Fruit fly (Drosophila melanogaster): ENCODE data around the gene mtSSB.
A peak's percentile ranks its signal among the peaks of the same experiment; 100 is the strongest.

The mtSSB gene

DNA sequence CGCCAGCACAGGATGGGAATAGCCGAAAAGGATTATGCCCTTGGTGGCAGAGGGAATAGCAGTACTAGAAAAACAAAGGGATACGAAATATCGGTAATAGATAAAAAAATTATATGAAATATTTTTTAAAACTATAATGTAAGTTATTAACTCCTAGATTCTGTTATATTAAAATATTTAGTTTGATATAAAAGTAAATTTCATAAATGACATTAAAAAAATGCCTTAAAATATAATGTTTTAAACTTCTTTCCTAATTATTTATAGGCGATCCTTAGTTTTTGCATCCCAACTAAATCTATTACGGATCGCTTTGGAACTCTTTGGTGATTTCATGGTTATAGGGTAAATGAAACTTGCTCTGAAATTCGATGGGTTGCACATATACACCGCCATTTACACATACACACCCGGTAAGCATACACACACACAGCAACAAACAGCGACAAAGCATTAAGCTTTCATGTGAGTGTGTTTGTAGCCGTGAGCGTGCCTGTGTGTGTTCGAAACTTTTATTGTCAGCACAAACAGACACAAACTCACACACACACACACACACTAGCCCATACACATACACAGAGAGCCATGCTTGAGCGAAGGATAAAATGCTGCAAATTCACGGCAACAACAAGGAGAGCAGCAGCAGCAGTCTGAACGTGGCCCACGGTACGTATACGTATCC lies 8.9 kb upstream of the mtSSB start (continued):
- no peak for TF ChIP-seq al (GFP tag; IDR thresholded peaks at IDR 0.05)
- no peak for TF ChIP-seq CG10462 (GFP tag; optimal IDR thresholded peaks at IDR 0.05)
- TF ChIP-seq CG2678 (tag; optimal IDR thresholded peaks at IDR 0.05), result peak; percentile 74
- TF ChIP-seq CG17912 (GFP tag; optimal IDR thresholded peaks at IDR 0.05), result no peak
- no peak for TF ChIP-seq gcm (GFP tag; optimal IDR thresholded peaks at IDR 0.05)
- TF ChIP-seq gcm2 (GFP tag; optimal IDR thresholded peaks at IDR 0.05), result no peak
- peak; percentile 4 for TF ChIP-seq CG8388 (GFP tag; optimal IDR thresholded peaks at IDR 0.05)
- no peak for TF ChIP-seq CG4282 (GFP tag; optimal IDR thresholded peaks at IDR 0.05)
- TF ChIP-seq CG16813 (GFP tag; IDR thresholded peaks at IDR 0.05; ENCODE audit: partially characterized antibody), result no peak
- TF ChIP-seq CG13424 (tag; optimal IDR thresholded peaks at IDR 0.05), result peak; percentile 28
- no peak for TF ChIP-seq tin (GFP tag; optimal IDR thresholded peaks at IDR 0.05)
- TF ChIP-seq Hand (GFP tag; optimal IDR thresholded peaks at IDR 0.05), result peak; percentile 32
- TF ChIP-seq Xrp1 (GFP tag; IDR thresholded peaks at IDR 0.05), result no peak
- TF ChIP-seq CG9876 (GFP tag; optimal IDR thresholded peaks at IDR 0.05), result no peak
- TF ChIP-seq Spps (tag; optimal IDR thresholded peaks at IDR 0.05), result no peak
- no peak for TF ChIP-seq Six4 (GFP tag; optimal IDR thresholded peaks at IDR 0.05)
- no peak for TF ChIP-seq maf-S (GFP tag; optimal IDR thresholded peaks at IDR 0.05)
- no peak for TF ChIP-seq Oaz (GFP tag; IDR thresholded peaks at IDR 0.05)
- TF ChIP-seq CG12155 (GFP tag; optimal IDR thresholded peaks at IDR 0.05), result no peak
- TF ChIP-seq CG31388 (GFP tag; optimal IDR thresholded peaks at IDR 0.05), result no peak
- peak; percentile 28 for TF ChIP-seq CG13296 (GFP tag; optimal IDR thresholded peaks at IDR 0.05)
- no peak for TF ChIP-seq HHEX (GFP tag; optimal IDR thresholded peaks at IDR 0.05)
- TF ChIP-seq CG3407 (GFP tag; optimal IDR thresholded peaks at IDR 0.05), result no peak
- TF ChIP-seq ap (GFP tag; IDR thresholded peaks at IDR 0.05), result no peak
- no peak for TF ChIP-seq so (GFP tag; IDR thresholded peaks at IDR 0.05)
- TF ChIP-seq cg (GFP tag; optimal IDR thresholded peaks at IDR 0.05), result peak; percentile 75
- TF ChIP-seq Nf-YB (GFP tag; optimal IDR thresholded peaks at IDR 0.05), result no peak
- peak; percentile 35 for TF ChIP-seq CG6683 (GFP tag; optimal IDR thresholded peaks at IDR 0.05)
- no peak for TF ChIP-seq CG14014 (GFP tag; IDR thresholded peaks at IDR 0.05)
- peak; percentile 52; the same call in 1 of the 2 replicates for TF ChIP-seq CG31441 (GFP tag; IDR thresholded peaks at IDR 0.05)
- TF ChIP-seq lov (optimal IDR thresholded peaks at IDR 0.05), result no peak
- TF ChIP-seq lov (GFP tag; IDR thresholded peaks at IDR 0.05), result 0 out of 3 replicates have a peak, but pooled peaks have one; percentile 67
- no peak for TF ChIP-seq CG15601 (tag; optimal IDR thresholded peaks at IDR 0.05)
- peak; percentile 48 for TF ChIP-seq lab (GFP tag; optimal IDR thresholded peaks at IDR 0.05)
- TF ChIP-seq Hr51 (GFP tag; optimal IDR thresholded peaks at IDR 0.05), result peak in 1 of 2 experiments; percentile 36
- TF ChIP-seq nmo (GFP tag; optimal IDR thresholded peaks at IDR 0.05), result peak; percentile 23
- TF ChIP-seq CG10959 (GFP tag; IDR thresholded peaks at IDR 0.05), result no peak
- TF ChIP-seq Drgx (GFP tag; IDR thresholded peaks at IDR 0.05), result no peak
- no peak for TF ChIP-seq aop (GFP tag; IDR thresholded peaks at IDR 0.05)
- TF ChIP-seq CG9609 (GFP tag; optimal IDR thresholded peaks at IDR 0.05), result no peak
- TF ChIP-seq ci (GFP tag; IDR thresholded peaks at IDR 0.05), result no peak
- no peak for TF ChIP-seq twi (tag; optimal IDR thresholded peaks at IDR 0.05)
- no peak for TF ChIP-seq CG11723 (GFP tag; optimal IDR thresholded peaks at IDR 0.05)
- no peak for TF ChIP-seq Dref (GFP tag; IDR thresholded peaks at IDR 0.05)
- TF ChIP-seq fd96Cb (tag; optimal IDR thresholded peaks at IDR 0.05), result peak; percentile 27
- TF ChIP-seq CG30020 (tag; optimal IDR thresholded peaks at IDR 0.05), result no peak
- TF ChIP-seq CG34376 (GFP tag; optimal IDR thresholded peaks at IDR 0.05), result no peak
- TF ChIP-seq CG13894 (tag; optimal IDR thresholded peaks at IDR 0.05), result no peak
- TF ChIP-seq CG15269 (tag; optimal IDR thresholded peaks at IDR 0.05), result peak; percentile 24
- no peak for TF ChIP-seq B-H2 (GFP tag; optimal IDR thresholded peaks at IDR 0.05)

All from whole organism, embryonic.